Worm (Caenorhabditis elegans): ENCODE data around the gene ins-35.

ins-35 gene

ce11 chrV:20418768-20419167 lies 43.4 kb downstream of the ins-35 start:
- TF ChIP-seq sma-9 (GFP tag; optimal IDR thresholded peaks at IDR 0.05), result peak; percentile 96
- no peak for TF ChIP-seq sma-9 (tag; optimal IDR thresholded peaks at IDR 0.05)
- no peak for TF ChIP-seq mab-5 (tag; optimal IDR thresholded peaks at IDR 0.05)
- TF ChIP-seq Y55F3AM.14 (GFP tag; optimal IDR thresholded peaks at IDR 0.05), result peak; percentile 27
- TF ChIP-seq ztf-11 (tag; optimal IDR thresholded peaks at IDR 0.05), result no peak
- TF ChIP-seq egl-27 (tag; optimal IDR thresholded peaks at IDR 0.05), result peak; percentile 57
- TF ChIP-seq nhr-25 (tag; optimal IDR thresholded peaks at IDR 0.05), result peak; percentile 23
- TF ChIP-seq nhr-6 (tag; optimal IDR thresholded peaks at IDR 0.05), result no peak
- no peak for TF ChIP-seq peb-1 (tag; optimal IDR thresholded peaks at IDR 0.05)
- TF ChIP-seq dmd-4 (tag; optimal IDR thresholded peaks at IDR 0.05), result no peak
- peak; percentile 62 for TF ChIP-seq gmeb-1 (tag; optimal IDR thresholded peaks at IDR 0.05)
- peak; percentile 68 for TF ChIP-seq C34F6.9 (tag; optimal IDR thresholded peaks at IDR 0.05)
- TF ChIP-seq lin-11 (tag; optimal IDR thresholded peaks at IDR 0.05), result peak; percentile 40
- TF ChIP-seq sem-4 (tag; optimal IDR thresholded peaks at IDR 0.05), result peak; percentile 44
- TF ChIP-seq nhr-21 (tag; optimal IDR thresholded peaks at IDR 0.05), result peak; percentile 27
- peak in 1 of 2 experiments; percentile 73 for TF ChIP-seq mdl-1 (tag; optimal IDR thresholded peaks at IDR 0.05)
- TF ChIP-seq nhr-237 (tag; optimal IDR thresholded peaks at IDR 0.05), result no peak
- TF ChIP-seq unc-62 (GFP tag; optimal IDR thresholded peaks at IDR 0.05), result no peak
- TF ChIP-seq alr-1 (tag; optimal IDR thresholded peaks at IDR 0.05), result no peak
- peak; percentile 90 for TF ChIP-seq nhr-129 (tag; optimal IDR thresholded peaks at IDR 0.05)
- TF ChIP-seq fos-1 (tag; optimal IDR thresholded peaks at IDR 0.05), result peak; percentile 57
- TF ChIP-seq lsy-2 (tag; optimal IDR thresholded peaks at IDR 0.05), result peak in 1 of 2 experiments; percentile 53
- peak; percentile 81 for TF ChIP-seq F13H6.1 (tag; optimal IDR thresholded peaks at IDR 0.05)
- TF ChIP-seq sma-3 (GFP tag; optimal IDR thresholded peaks at IDR 0.05), result peak; percentile 70
- no peak for TF ChIP-seq nhr-12 (tag; optimal IDR thresholded peaks at IDR 0.05)
- TF ChIP-seq crh-2 (tag; optimal IDR thresholded peaks at IDR 0.05), result peak; percentile 77
- no peak for TF ChIP-seq elt-3 (tag; optimal IDR thresholded peaks at IDR 0.05)

- peak; percentile 28 for TF ChIP-seq nhr-129 (tag; optimal IDR thresholded peaks at IDR 0.05)
- TF ChIP-seq fos-1 (tag; optimal IDR thresholded peaks at IDR 0.05), result no peak
- TF ChIP-seq C34F6.9 (tag; optimal IDR thresholded peaks at IDR 0.05), result no peak
- TF ChIP-seq lsy-2 (tag; optimal IDR thresholded peaks at IDR 0.05), result no peak
These were observed 44.3 kb downstream of the ins-35 start for ce11 chrV:20419643-20420042.

- TF ChIP-seq nhr-25 (tag; optimal IDR thresholded peaks at IDR 0.05) (peak; percentile 81), sma-9 (GFP tag; optimal IDR thresholded peaks at IDR 0.05) (peak; percentile 70), sma-9 (tag; optimal IDR thresholded peaks at IDR 0.05) (no peak), ceh-16 (tag; optimal IDR thresholded peaks at IDR 0.05) (peak; percentile 36), nhr-23 (tag; optimal IDR thresholded peaks at IDR 0.05) (no peak)
These were observed 47.4 kb downstream of the ins-35 start for ce11 chrV:20422738-20423137.

DNA sequence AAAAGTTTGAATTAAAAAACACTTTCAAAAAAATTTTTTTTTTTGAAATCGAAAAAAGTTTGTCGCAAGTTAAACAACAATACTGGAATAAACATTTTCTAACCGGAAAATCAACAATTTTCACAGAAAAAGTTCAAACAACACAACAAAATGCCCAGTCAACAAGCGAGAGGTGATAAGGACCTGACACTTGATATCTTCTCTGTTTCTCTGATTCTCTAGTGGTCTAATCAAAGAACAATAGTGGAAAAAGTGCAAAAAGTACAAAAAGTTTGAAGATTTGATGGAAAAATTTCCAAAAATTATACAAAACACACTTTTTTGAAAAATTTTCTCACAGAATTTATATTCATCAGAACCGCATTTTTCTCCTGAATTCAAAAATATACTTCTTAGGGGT lies 48.1 kb downstream of the ins-35 start:
- TF ChIP-seq nhr-23 (tag; optimal IDR thresholded peaks at IDR 0.05) (no peak), F13H6.1 (tag; optimal IDR thresholded peaks at IDR 0.05) (peak; percentile 8), egl-27 (tag; optimal IDR thresholded peaks at IDR 0.05) (no peak), fos-1 (tag; optimal IDR thresholded peaks at IDR 0.05) (peak; percentile 71), nhr-21 (tag; optimal IDR thresholded peaks at IDR 0.05) (peak; percentile 4), sma-9 (GFP tag; optimal IDR thresholded peaks at IDR 0.05) (peak; percentile 82), sma-9 (tag; optimal IDR thresholded peaks at IDR 0.05) (no peak), lsy-2 (tag; optimal IDR thresholded peaks at IDR 0.05) (peak in 1 of 2 experiments; percentile 15), ztf-4 (tag; optimal IDR thresholded peaks at IDR 0.05) (no peak)

DNA sequence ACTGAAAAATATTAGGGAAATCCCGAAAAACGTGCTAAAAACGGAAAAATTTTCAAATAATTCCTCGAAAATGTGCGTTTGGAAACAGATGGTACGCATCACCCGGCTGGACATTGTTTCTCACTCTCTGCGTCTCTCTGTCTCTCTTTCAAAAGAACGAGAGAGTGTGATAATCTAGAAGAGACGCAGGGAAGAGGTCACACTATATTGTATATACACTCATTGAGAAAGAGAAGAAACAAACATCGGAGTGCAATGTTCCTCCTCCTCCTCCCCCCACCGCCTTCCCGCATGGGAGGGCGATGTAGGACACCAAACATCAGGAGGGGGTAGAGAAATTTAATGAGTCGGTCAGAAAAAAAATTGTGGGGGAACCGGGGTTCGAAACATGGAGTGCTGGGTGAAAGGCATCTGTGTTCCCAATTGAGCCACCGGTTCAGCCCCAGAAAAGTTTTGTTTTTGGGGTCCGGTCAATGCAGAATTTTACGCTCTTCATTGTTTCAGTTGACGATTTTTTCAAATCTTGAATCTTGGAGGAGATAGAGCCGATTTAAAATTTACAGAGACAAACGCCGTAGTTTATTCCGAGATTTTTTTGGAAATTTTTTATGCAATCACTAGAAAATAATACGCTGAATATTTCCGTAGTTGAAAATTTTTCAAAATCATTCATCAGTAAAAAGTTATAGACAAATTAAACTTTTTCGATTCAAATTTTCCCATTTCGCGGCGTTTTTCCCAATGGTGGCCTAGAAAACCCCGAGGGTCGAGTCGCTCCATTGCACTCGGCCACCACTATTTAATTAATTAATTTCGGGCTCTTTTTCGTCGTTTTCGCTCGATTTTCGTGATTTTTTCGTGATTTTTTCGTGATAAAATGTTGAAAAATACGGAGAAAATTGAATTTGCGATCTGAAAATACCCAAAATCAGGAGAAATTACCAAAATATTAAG lies 49.2 kb downstream of the ins-35 start:
- TF ChIP-seq elt-1 (tag; optimal IDR thresholded peaks at IDR 0.05) (no peak), nhr-6 (tag; optimal IDR thresholded peaks at IDR 0.05) (peak; percentile 30), mdl-1 (tag; optimal IDR thresholded peaks at IDR 0.05) (peak in 1 of 2 experiments; percentile 38), nhr-12 (tag; optimal IDR thresholded peaks at IDR 0.05) (no peak), ama-1 (optimal IDR thresholded peaks at IDR 0.05) (no peak), nhr-129 (tag; optimal IDR thresholded peaks at IDR 0.05) (peak; percentile 45), lin-11 (tag; optimal IDR thresholded peaks at IDR 0.05) (no peak), C34F6.9 (tag; optimal IDR thresholded peaks at IDR 0.05) (peak; percentile 53), nhr-25 (tag; optimal IDR thresholded peaks at IDR 0.05) (peak; percentile 66), Y55F3AM.14 (GFP tag; optimal IDR thresholded peaks at IDR 0.05) (no peak), blmp-1 (tag; optimal IDR thresholded peaks at IDR 0.05; ENCODE audit: insufficient read depth) (peak; percentile 48), alr-1 (tag; optimal IDR thresholded peaks at IDR 0.05) (no peak), nhr-21 (tag; optimal IDR thresholded peaks at IDR 0.05) (peak; percentile 39), fos-1 (tag; optimal IDR thresholded peaks at IDR 0.05) (peak; percentile 60), snpc-4 (tag; optimal IDR thresholded peaks at IDR 0.05) (peak; percentile 19), sma-9 (GFP tag; optimal IDR thresholded peaks at IDR 0.05) (peak; percentile 96), sma-9 (tag; optimal IDR thresholded peaks at IDR 0.05) (no peak), unc-55 (GFP tag; optimal IDR thresholded peaks at IDR 0.05) (peak; percentile 72), ZK546.5 (tag; optimal IDR thresholded peaks at IDR 0.05) (no peak), F13H6.1 (tag; optimal IDR thresholded peaks at IDR 0.05) (peak; percentile 75), ztf-4 (tag; optimal IDR thresholded peaks at IDR 0.05) (no peak), ceh-82 (tag; optimal IDR thresholded peaks at IDR 0.05) (no peak), mbf-1 (tag; optimal IDR thresholded peaks at IDR 0.05) (no peak), gmeb-1 (tag; optimal IDR thresholded peaks at IDR 0.05) (peak; percentile 86), peb-1 (tag; optimal IDR thresholded peaks at IDR 0.05) (no peak), R02D3.7 (tag; optimal IDR thresholded peaks at IDR 0.05) (no peak), ztf-11 (tag; optimal IDR thresholded peaks at IDR 0.05) (no peak), ceh-16 (tag; optimal IDR thresholded peaks at IDR 0.05) (no peak), egl-27 (tag; optimal IDR thresholded peaks at IDR 0.05) (peak; percentile 49)

Data from whole organism, L2 larva.